Fruit fly (Drosophila melanogaster) whole organism: ENCODE data around the gene Arpc2.

ENCODE experiments used
- CG8478 ChIP-seq: fragments of >200 bp; optimal IDR thresholded peaks from 2 replicates; lab custom pipeline; 2018; ENCODE audit warnings: inconsistent platforms
- Dll ChIP-seq: fragments of >200 bp; optimal IDR thresholded peaks from 2 replicates; lab custom pipeline; 2017
- EcR ChIP-seq, 2 experiments: fragments of >200 bp; optimal IDR thresholded peaks; 2 replicates each; lab custom pipeline; 2017; ENCODE audit warnings: missing biosample characterization in 2 of 2, missing genetic modification characterization in 2 of 2, missing genetic modification reagents in 2 of 2
- pan ChIP-seq: fragments of >200 bp; optimal IDR thresholded peaks from 2 replicates; lab custom pipeline; 2017
- psq ChIP-seq: fragments of >200 bp; optimal IDR thresholded peaks from 2 replicates; lab custom pipeline; 2017
- usp ChIP-seq: fragments of >200 bp; optimal IDR thresholded peaks from 2 replicates; lab custom pipeline; 2017; ENCODE audit warnings: missing biosample characterization, missing genetic modification characterization, mixed read lengths

The Arpc2 gene

DNA sequence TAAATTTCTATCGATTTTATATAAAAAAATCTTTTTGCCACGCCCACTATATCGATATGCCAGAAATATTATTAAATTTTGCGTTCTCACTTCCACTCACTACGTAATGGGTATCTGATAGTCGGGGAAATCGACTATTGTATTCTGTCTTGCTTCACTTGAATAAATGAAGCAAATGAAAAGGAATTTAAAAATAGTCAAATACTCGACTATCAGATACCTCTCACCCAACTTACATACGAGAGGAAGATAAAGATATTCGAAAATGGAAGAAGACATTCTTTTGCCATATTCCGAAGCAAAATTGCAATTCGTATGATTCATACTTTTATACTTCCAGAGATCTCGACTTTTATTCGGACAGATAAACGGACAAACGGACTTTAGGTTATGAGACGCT, 3.0 kb upstream of the Arpc2 start:
- TF ChIP-seq psq (lab: Kevin White, UChicago) (no peak), Dll (lab: Kevin White, UChicago) (no peak), usp (GFP tag; lab: Kevin White, UChicago) (no peak), EcR (GFP tag; optimal IDR thresholded peaks at IDR 0.05; lab: Kevin White, UChicago) (no peak), pan (lab: Kevin White, UChicago) (no peak), CG8478 (lab: Kevin White, UChicago) (no peak)

dm6 chr2L:20414750-20415211, 2.1 kb upstream of the Arpc2 start, which contains the start of gene CG10947:
Gene CG10947 (minus strand): TSS chr2L:20414800.
- TF ChIP-seq psq (lab: Kevin White, UChicago): no peak

dm6 chr2L:20417597-20418286, 885 bp downstream of the Arpc2 start:
- TF ChIP-seq pan (lab: Kevin White, UChicago) (no peak), usp (GFP tag; lab: Kevin White, UChicago) (no peak), Dll (lab: Kevin White, UChicago) (no peak), EcR (GFP tag; optimal IDR thresholded peaks at IDR 0.05; lab: Kevin White, UChicago) (no peak), psq (lab: Kevin White, UChicago) (no peak), CG8478 (lab: Kevin White, UChicago) (no peak)

DNA sequence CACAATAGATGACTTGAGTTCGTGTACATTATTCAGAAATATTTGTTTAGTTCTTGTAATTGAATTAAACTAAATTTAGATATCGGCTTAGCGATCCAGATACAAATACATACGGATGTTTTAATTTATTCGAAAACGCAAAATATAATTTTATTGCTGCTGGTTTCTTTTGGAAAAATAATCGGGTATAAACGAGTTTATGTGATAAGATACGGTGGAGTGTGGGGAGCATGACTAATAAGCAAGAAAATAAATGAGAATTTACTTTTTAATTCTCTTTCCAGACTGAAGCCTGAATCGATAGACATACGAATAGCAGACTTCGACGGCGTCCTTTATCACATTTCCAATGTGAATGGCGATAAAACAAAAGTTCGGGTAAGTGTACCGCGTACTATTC, 3.2 kb downstream of the Arpc2 start:
- no peak for TF ChIP-seq CG8478 (lab: Kevin White, UChicago)

DNA sequence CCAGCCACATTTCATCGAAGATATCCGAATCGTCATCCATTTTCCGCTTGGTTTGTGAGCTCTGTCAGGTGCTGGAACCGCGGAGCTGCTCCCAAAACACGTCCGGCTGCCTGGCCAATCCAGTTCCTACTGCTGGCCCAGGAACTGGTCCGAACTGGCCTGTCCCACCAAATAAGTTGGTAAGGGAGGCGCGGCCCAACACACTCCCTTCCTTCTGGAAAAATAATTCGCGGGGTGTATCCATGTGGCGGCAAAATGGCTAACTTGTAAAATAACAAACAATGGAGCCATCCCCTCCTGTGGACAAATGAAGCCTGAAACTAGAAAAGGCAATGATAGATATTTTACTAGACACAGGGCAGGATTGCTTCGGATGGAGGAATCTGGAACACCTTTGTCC, 7.7 kb downstream of the Arpc2 start, which contains the start of gene CG15130:
TSS of gene CG15130 (minus strand) at position 101 of the 400 bp plus-strand sequence.
- TF ChIP-seq EcR (GFP tag; optimal IDR thresholded peaks at IDR 0.05; lab: Kevin White, UChicago): no peak

DNA sequence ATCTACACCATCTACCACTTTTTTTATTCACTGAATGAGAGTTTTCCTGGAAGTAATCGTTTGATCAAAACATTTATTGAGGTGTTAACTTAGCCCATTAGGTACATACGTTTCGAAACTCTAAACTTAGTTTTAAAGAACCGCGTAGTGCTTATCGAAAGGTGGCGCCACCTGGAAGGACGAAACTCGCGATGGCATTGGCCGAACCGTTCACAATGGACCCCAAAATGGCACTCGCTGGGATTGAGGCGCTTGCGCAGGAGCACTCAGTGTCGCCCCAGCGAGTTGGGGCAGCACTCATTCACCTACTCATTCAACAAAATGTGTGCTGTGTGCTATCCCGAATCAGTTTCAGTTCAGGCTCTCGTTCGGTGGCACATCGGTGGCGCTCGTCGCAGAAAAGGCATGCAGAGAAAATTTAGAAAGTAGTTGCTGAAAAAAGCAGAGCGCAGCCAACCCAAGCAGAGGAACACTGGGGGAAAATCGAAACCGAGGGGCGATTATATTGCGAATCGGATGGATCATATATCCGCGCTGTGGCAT, 9.1 kb downstream of the Arpc2 start, which contains the start of gene CG31688:
TSS of gene CG31688 (plus strand) at position 346 of the 543 bp plus-strand sequence.
- no peak for TF ChIP-seq Dll (lab: Kevin White, UChicago)
- TF ChIP-seq pan (lab: Kevin White, UChicago): no peak
- no peak for TF ChIP-seq EcR (GFP tag; optimal IDR thresholded peaks at IDR 0.05; lab: Kevin White, UChicago)
- TF ChIP-seq CG8478 (lab: Kevin White, UChicago): no peak
- no peak for TF ChIP-seq usp (GFP tag; lab: Kevin White, UChicago)
- no peak for TF ChIP-seq psq (lab: Kevin White, UChicago)

- no peak for TF ChIP-seq EcR (GFP tag; optimal IDR thresholded peaks at IDR 0.05; lab: Kevin White, UChicago)
Measured at dm6 chr2L:20427401-20427800, 10.5 kb downstream of the Arpc2 start.

dm6 chr2L:20428382-20428755, 11.5 kb downstream of the Arpc2 start:
- TF ChIP-seq usp (GFP tag; lab: Kevin White, UChicago) (no peak), EcR (GFP tag; optimal IDR thresholded peaks at IDR 0.05; lab: Kevin White, UChicago) (no peak), pan (lab: Kevin White, UChicago) (no peak), psq (lab: Kevin White, UChicago) (no peak), Dll (lab: Kevin White, UChicago) (no peak), CG8478 (lab: Kevin White, UChicago) (no peak)

DNA sequence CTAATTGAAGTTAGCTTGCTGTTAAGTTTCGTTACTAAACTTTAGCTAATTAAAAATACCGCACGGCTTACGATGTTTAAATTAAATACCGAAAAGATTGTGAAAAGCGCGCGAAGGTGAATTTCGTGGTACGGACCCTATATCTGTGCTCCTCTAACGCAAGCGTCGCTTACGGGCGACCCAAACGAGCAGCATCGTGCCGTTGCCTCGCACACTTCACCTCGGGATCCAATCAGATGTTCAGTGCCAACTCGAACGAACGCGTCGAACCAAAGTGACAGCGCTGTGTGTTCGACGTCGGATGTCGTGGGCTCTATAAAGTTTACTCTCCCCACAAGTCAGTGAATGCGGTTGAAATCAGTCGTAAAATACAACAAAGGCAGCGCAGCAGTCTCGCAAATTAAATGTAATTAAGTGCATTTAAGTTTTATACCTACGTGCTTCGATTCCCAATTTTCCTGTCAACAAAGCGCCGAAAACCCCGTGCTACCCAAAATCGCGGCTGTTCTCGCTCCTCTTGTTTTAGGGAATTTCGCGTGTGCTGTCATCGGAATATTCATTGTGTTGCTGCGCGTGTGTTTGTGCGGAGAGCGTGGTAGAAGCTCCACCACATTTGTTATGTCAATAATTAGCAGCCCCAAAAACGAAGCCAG, 12.0 kb downstream of the Arpc2 start:
- TF ChIP-seq Dll (lab: Kevin White, UChicago): no peak
- peak; percentile 50 for TF ChIP-seq CG8478 (lab: Kevin White, UChicago)
- TF ChIP-seq psq (lab: Kevin White, UChicago): no peak
- no peak for TF ChIP-seq pan (lab: Kevin White, UChicago)
- TF ChIP-seq EcR (GFP tag; optimal IDR thresholded peaks at IDR 0.05; lab: Kevin White, UChicago): no peak

DNA sequence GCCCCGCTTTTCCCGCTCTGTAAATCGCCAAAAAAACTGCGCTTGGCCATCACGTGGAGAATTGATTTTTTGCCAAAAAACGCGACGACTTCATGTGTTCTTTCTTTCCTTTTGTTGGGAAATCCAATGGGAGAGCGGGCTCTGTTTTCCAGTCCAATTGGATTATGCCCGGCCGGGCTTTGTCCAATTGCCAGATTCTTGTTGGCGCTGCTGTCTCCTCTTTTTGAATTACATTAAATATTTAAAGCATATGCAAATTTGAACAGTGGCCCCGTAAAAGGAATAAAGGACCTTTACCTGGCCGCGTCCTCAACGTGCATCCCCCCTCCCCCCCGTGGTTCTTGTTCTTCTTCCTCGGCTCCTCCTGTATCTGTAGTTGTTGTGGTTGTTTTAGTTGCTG, 12.6 kb downstream of the Arpc2 start:
- TF ChIP-seq pan (lab: Kevin White, UChicago): no peak
- TF ChIP-seq usp (GFP tag; lab: Kevin White, UChicago): no peak
- TF ChIP-seq Dll (lab: Kevin White, UChicago): no peak
- TF ChIP-seq CG8478 (lab: Kevin White, UChicago): no peak
- TF ChIP-seq EcR (GFP tag; optimal IDR thresholded peaks at IDR 0.05; lab: Kevin White, UChicago): no peak
- no peak for TF ChIP-seq psq (lab: Kevin White, UChicago)

dm6 chr2L:20431210-20431609, 14.4 kb downstream of the Arpc2 start:
- TF ChIP-seq pan (lab: Kevin White, UChicago) (no peak), CG8478 (lab: Kevin White, UChicago) (no peak), psq (lab: Kevin White, UChicago) (no peak), Dll (lab: Kevin White, UChicago) (no peak), EcR (GFP tag; optimal IDR thresholded peaks at IDR 0.05; lab: Kevin White, UChicago) (no peak), usp (GFP tag; lab: Kevin White, UChicago) (no peak)

DNA sequence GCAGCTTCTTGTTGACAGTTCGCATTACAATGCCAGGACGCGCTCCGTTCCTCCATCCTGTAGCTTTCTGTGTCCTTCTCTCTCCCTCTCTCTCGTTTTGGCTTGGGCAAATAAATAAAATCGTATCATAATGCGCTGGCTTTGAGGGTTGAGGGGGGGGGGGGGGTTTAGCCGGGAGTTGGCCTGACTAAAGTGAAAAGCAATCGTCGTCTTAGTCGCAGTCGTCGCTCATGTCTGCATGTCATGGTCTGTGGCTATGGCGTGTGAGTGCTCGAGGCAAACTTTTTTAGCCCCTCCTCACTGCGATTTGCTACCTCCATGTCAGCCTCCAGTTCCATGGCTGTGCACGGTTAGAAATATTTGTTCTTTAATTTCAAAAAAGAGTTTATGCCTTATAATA, 17.9 kb downstream of the Arpc2 start:
- TF ChIP-seq CG8478 (lab: Kevin White, UChicago): no peak
- no peak for TF ChIP-seq psq (lab: Kevin White, UChicago)
- no peak for TF ChIP-seq usp (GFP tag; lab: Kevin White, UChicago)
- TF ChIP-seq pan (lab: Kevin White, UChicago): no peak
- TF ChIP-seq Dll (lab: Kevin White, UChicago): no peak
- no peak for TF ChIP-seq EcR (GFP tag; optimal IDR thresholded peaks at IDR 0.05; lab: Kevin White, UChicago)
